Worm (Caenorhabditis elegans) whole organism, L1 larva: ENCODE results near the gene F14D2.7.

ENCODE experiments used
- nhr-11 ChIP-seq: fragments of 150-350 bp; optimal IDR thresholded peaks from 2 replicates; lab custom pipeline; 2014; ENCODE audit warnings: missing biosample characterization, missing genetic modification characterization
- nhr-47 ChIP-seq: sonication (generic microtip); optimal IDR thresholded peaks from 2 replicates; lab custom pipeline; 2016; ENCODE audit warnings: mild to moderate bottlenecking, missing genetic modification characterization, moderate library complexity, missing compliant biosample characterization
- pax-3 ChIP-seq: fragments of 200-800 bp; sonication (Bioruptor generic); optimal IDR thresholded peaks from 2 replicates; lab custom pipeline; 2018; ENCODE audit warnings: mild to moderate bottlenecking, missing genetic modification characterization, moderate library complexity, missing compliant biosample characterization
- unc-62 ChIP-seq: fragments of 150-350 bp; optimal IDR thresholded peaks from 2 replicates; lab custom pipeline; 2014; ENCODE audit warnings: missing biosample characterization, missing genetic modification reagents, missing genetic modification characterization

ce11 chrII:3303582-3303981, 34.9 kb downstream of the F14D2.7 start:
- TF ChIP-seq pax-3 (no peak), unc-62 (GFP tag; lab: Kevin White, UChicago) (no peak), nhr-11 (tag; lab: Kevin White, UChicago) (no peak), nhr-47 (peak; percentile 16)
